Worm (Caenorhabditis elegans): Measurements from ENCODE around the gene idhb-1.

idhb-1 gene

ce11 chrX:14185631-14186030 lies 11.8 kb upstream of the idhb-1 start (continued):
- no peak for TF ChIP-seq K02D7.2 (tag; optimal IDR thresholded peaks at IDR 0.05)
- TF ChIP-seq pha-2 (tag; optimal IDR thresholded peaks at IDR 0.05), result no peak

- TF ChIP-seq sox-2 (GFP tag; IDR thresholded peaks at IDR 0.05) (no peak), hlh-15 (tag; optimal IDR thresholded peaks at IDR 0.05) (no peak), nhr-232 (tag; optimal IDR thresholded peaks at IDR 0.05) (no peak), npax-4 (tag; optimal IDR thresholded peaks at IDR 0.05) (no peak), nhr-11 (tag; optimal IDR thresholded peaks at IDR 0.05) (no peak), lin-11 (tag; optimal IDR thresholded peaks at IDR 0.05) (no peak), elt-4 (tag; optimal IDR thresholded peaks at IDR 0.05) (no peak), pha-4 (tag; optimal IDR thresholded peaks at IDR 0.05) (no peak), dmd-4 (tag; optimal IDR thresholded peaks at IDR 0.05; ENCODE audit: borderline replicate concordance) (no peak), ceh-45 (GFP tag; IDR thresholded peaks at IDR 0.05) (no peak), ceh-6 (GFP tag; optimal IDR thresholded peaks at IDR 0.05) (no peak), lim-6 (tag; optimal IDR thresholded peaks at IDR 0.05) (no peak), ceh-24 (tag; optimal IDR thresholded peaks at IDR 0.05) (no peak), eyg-1 (tag; optimal IDR thresholded peaks at IDR 0.05) (no peak)
These were observed 8.7 kb upstream of the idhb-1 start for ce11 chrX:14182514-14182913.

ce11 chrX:14180151-14180550 lies 6.3 kb upstream of the idhb-1 start, which contains the start of gene C37E2.3:
Gene C37E2.3, plus strand, starts transcription at chrX:14180451.
- TF ChIP-seq zip-5 (tag; optimal IDR thresholded peaks at IDR 0.05) (no peak), fkh-10 (GFP tag; optimal IDR thresholded peaks at IDR 0.05) (no peak), T23F11.4 (GFP tag; optimal IDR thresholded peaks at IDR 0.05) (no peak), dmd-4 (tag; optimal IDR thresholded peaks at IDR 0.05; ENCODE audit: borderline replicate concordance) (no peak), fkh-6 (tag; optimal IDR thresholded peaks at IDR 0.05) (no peak), ceh-34 (tag; optimal IDR thresholded peaks at IDR 0.05) (no peak), pat-9 (tag; optimal IDR thresholded peaks at IDR 0.05) (no peak), ceh-2 (tag; optimal IDR thresholded peaks at IDR 0.05) (no peak), elt-4 (tag; optimal IDR thresholded peaks at IDR 0.05) (no peak), hlh-30 (tag; optimal IDR thresholded peaks at IDR 0.05; ENCODE audit: insufficient read depth) (no peak)

ce11 chrX:14179488-14179887 lies 5.6 kb upstream of the idhb-1 start:
- TF ChIP-seq fkh-10 (GFP tag; optimal IDR thresholded peaks at IDR 0.05), result no peak
- no peak for TF ChIP-seq ceh-2 (tag; optimal IDR thresholded peaks at IDR 0.05)
- TF ChIP-seq unc-3 (GFP tag; conservative IDR thresholded peaks at IDR 0.05), result no peak
- TF ChIP-seq unc-3 (tag; optimal IDR thresholded peaks at IDR 0.05), result no peak
- no peak for TF ChIP-seq pros-1 (tag; optimal IDR thresholded peaks at IDR 0.05)
- TF ChIP-seq fkh-6 (tag; optimal IDR thresholded peaks at IDR 0.05), result no peak
- no peak for TF ChIP-seq hlh-8 (tag; optimal IDR thresholded peaks at IDR 0.05)
- TF ChIP-seq ceh-6 (GFP tag; optimal IDR thresholded peaks at IDR 0.05), result no peak
- no peak for TF ChIP-seq T23F11.4 (GFP tag; optimal IDR thresholded peaks at IDR 0.05)
- no peak for TF ChIP-seq ceh-30 (tag; optimal IDR thresholded peaks at IDR 0.05)
- no peak for TF ChIP-seq zip-5 (tag; optimal IDR thresholded peaks at IDR 0.05)
- TF ChIP-seq Y22D7AL.16 (tag; optimal IDR thresholded peaks at IDR 0.05), result no peak
- TF ChIP-seq pha-2 (tag; optimal IDR thresholded peaks at IDR 0.05), result no peak
- no peak for TF ChIP-seq npax-4 (tag; optimal IDR thresholded peaks at IDR 0.05)
- no peak for TF ChIP-seq odd-2 (tag; optimal IDR thresholded peaks at IDR 0.05)

ce11 chrX:14178688-14179087 lies 4.8 kb upstream of the idhb-1 start, which contains the start of gene C37E2.10:
Gene C37E2.10, plus strand, starts transcription at chrX:14178988.
- no peak for TF ChIP-seq pha-4 (tag; optimal IDR thresholded peaks at IDR 0.05)
- TF ChIP-seq tbx-2 (tag; optimal IDR thresholded peaks at IDR 0.05), result no peak
- no peak for TF ChIP-seq lin-11 (tag; optimal IDR thresholded peaks at IDR 0.05)
- TF ChIP-seq F13H6.1 (tag; optimal IDR thresholded peaks at IDR 0.05), result no peak

- no peak for TF ChIP-seq pha-2 (tag; optimal IDR thresholded peaks at IDR 0.05)
- no peak for TF ChIP-seq ceh-2 (tag; optimal IDR thresholded peaks at IDR 0.05)
- no peak for TF ChIP-seq ztf-16 (tag; optimal IDR thresholded peaks at IDR 0.05)
- TF ChIP-seq hlh-6 (tag; optimal IDR thresholded peaks at IDR 0.05), result no peak
- TF ChIP-seq tbx-7 (tag; optimal IDR thresholded peaks at IDR 0.05), result no peak
- no peak for TF ChIP-seq ahr-1 (tag; optimal IDR thresholded peaks at IDR 0.05)
- no peak for TF ChIP-seq odd-2 (tag; optimal IDR thresholded peaks at IDR 0.05)
These were observed 1.9 kb upstream of the idhb-1 start, which contains the start of gene C37E2.2 for ce11 chrX:14175740-14176139. Gene C37E2.2, plus strand, starts transcription at chrX:14176040.

Measured in whole organism, late embryonic.